Worm (Caenorhabditis elegans) whole organism, L1 larva: ENCODE measurements around the gene C03G5.14.

Source experiments
- C16A3.4 ChIP-seq: fragments of 150-350 bp; optimal IDR thresholded peaks from 2 replicates; lab custom pipeline; 2014; ENCODE audit warnings: missing biosample characterization, missing genetic modification characterization
- Y116A8C.19 ChIP-seq: sonication (generic microtip); optimal IDR thresholded peaks from 2 replicates; lab custom pipeline; 2016; ENCODE audit warnings: missing compliant biosample characterization, missing genetic modification characterization, borderline replicate concordance
- ama-1 ChIP-seq: fragments of 150-350 bp; optimal IDR thresholded peaks from 2 replicates; lab custom pipeline; 2014
- blmp-1 ChIP-seq: fragments of 150-350 bp; optimal IDR thresholded peaks from 2 replicates; lab custom pipeline; 2014; ENCODE audit warnings: missing biosample characterization, missing genetic modification characterization
- ceh-82 ChIP-seq, 3 experiments: fragments of 150-350 bp in 1 of 3; sonication (generic microtip) in 2 of 3; optimal IDR thresholded peaks; 2 replicates each; lab custom pipeline; 2014 to 2017; ENCODE audit warnings: missing biosample characterization in 3 of 3, missing genetic modification characterization in 3 of 3
- ces-1 ChIP-seq: fragments of 150-350 bp; optimal IDR thresholded peaks from 2 replicates; lab custom pipeline; 2014; ENCODE audit warnings: missing biosample characterization, missing genetic modification reagents, missing genetic modification characterization
- dsc-1 ChIP-seq: sonication (generic microtip); optimal IDR thresholded peaks from 2 replicates; lab custom pipeline; 2016; ENCODE audit warnings: mild to moderate bottlenecking, missing genetic modification characterization, missing compliant biosample characterization
- efl-1 ChIP-seq, 4 experiments: fragments of 150-350 bp; optimal IDR thresholded peaks in 3 of 4; peaks in 1 of 4; 1 replicate in 1 of 4; 2 replicates in 3 of 4; lab custom pipeline; 2014; ENCODE audit warnings: missing biosample characterization in 2 of 4, missing genetic modification characterization in 2 of 4, missing genetic modification reagents in 2 of 4
- efl-3 ChIP-seq: fragments of 200-800 bp; sonication (Bioruptor generic); optimal IDR thresholded peaks from 2 replicates; lab custom pipeline; 2018; ENCODE audit warnings: mild to moderate bottlenecking, missing genetic modification characterization, missing compliant biosample characterization
- elt-3 ChIP-seq, 6 experiments: fragments of 150-350 bp in 1 of 6; sonication (generic microtip); optimal IDR thresholded peaks; 2 replicates each; lab custom pipeline; 2017 to 2018; ENCODE audit warnings: missing biosample characterization in 6 of 6, missing genetic modification characterization in 6 of 6, inconsistent platforms in 1 of 6
- ets-5 ChIP-seq: fragments of 200-800 bp; sonication (Bioruptor generic); IDR thresholded peaks from 2 replicates; pipeline ENCODE4 v1.3.6; 2022; ENCODE audit warnings: missing genetic modification characterization, missing compliant biosample characterization
- fkh-10 ChIP-seq: sonication (generic microtip); optimal IDR thresholded peaks from 2 replicates; lab custom pipeline; 2017; ENCODE audit warnings: missing biosample characterization, missing genetic modification reagents, missing genetic modification characterization
- grh-1 ChIP-seq: fragments of 200-800 bp; sonication (Bioruptor generic); IDR thresholded peaks from 2 replicates; pipeline ENCODE4 v1.3.6; 2022; ENCODE audit warnings: missing genetic modification reagents, missing genetic modification characterization, missing compliant biosample characterization
- hlh-17 ChIP-seq: fragments of 200-800 bp; sonication (Bioruptor generic); optimal IDR thresholded peaks from 2 replicates; lab custom pipeline; 2018; ENCODE audit warnings: missing genetic modification characterization, mild to moderate bottlenecking, missing compliant biosample characterization, moderate library complexity, borderline replicate concordance
- hpl-2 ChIP-seq: fragments of 150-350 bp; optimal IDR thresholded peaks from 2 replicates; lab custom pipeline; 2014; ENCODE audit warnings: missing biosample characterization, missing genetic modification reagents, missing genetic modification characterization
- irx-1 ChIP-seq: sonication (generic microtip); optimal IDR thresholded peaks from 2 replicates; lab custom pipeline; 2016; ENCODE audit warnings: missing genetic modification characterization, missing compliant biosample characterization
- jun-1 ChIP-seq: fragments of 150-350 bp; optimal IDR thresholded peaks from 2 replicates; lab custom pipeline; 2014; ENCODE audit warnings: missing biosample characterization, missing genetic modification reagents, missing genetic modification characterization
- lin-14 ChIP-seq: fragments of 200-800 bp; sonication (Bioruptor generic); optimal IDR thresholded peaks from 2 replicates; lab custom pipeline; 2018; ENCODE audit warnings: mild to moderate bottlenecking, missing genetic modification characterization, moderate library complexity, missing compliant biosample characterization
- lin-35 ChIP-seq, 2 experiments: fragments of 150-350 bp; optimal IDR thresholded peaks; 2 replicates each; lab custom pipeline; 2014; ENCODE audit warnings: missing biosample characterization in 2 of 2, missing genetic modification characterization in 2 of 2, missing genetic modification reagents in 2 of 2
- lin-39 ChIP-seq: fragments of 150-350 bp; optimal IDR thresholded peaks from 2 replicates; lab custom pipeline; 2014; ENCODE audit warnings: missing biosample characterization, missing genetic modification reagents, missing genetic modification characterization
- nhr-19 ChIP-seq: fragments of 200-800 bp; sonication (Bioruptor generic); conservative IDR thresholded peaks from 2 replicates; pipeline ENCODE4 v1.3.6; 2022; ENCODE audit warnings: missing genetic modification characterization, missing compliant biosample characterization
- nhr-237 ChIP-seq: fragments of 150-350 bp; optimal IDR thresholded peaks from 2 replicates; lab custom pipeline; 2014; ENCODE audit warnings: missing biosample characterization, missing genetic modification characterization
- nhr-28 ChIP-seq: fragments of 150-350 bp; optimal IDR thresholded peaks from 2 replicates; lab custom pipeline; 2014; ENCODE audit warnings: missing biosample characterization, missing genetic modification characterization
- nhr-47 ChIP-seq: sonication (generic microtip); optimal IDR thresholded peaks from 2 replicates; lab custom pipeline; 2016; ENCODE audit warnings: mild to moderate bottlenecking, missing genetic modification characterization, moderate library complexity, missing compliant biosample characterization
- nhr-71 ChIP-seq: sonication (generic microtip); optimal IDR thresholded peaks from 2 replicates; lab custom pipeline; 2016; ENCODE audit warnings: mild to moderate bottlenecking, missing genetic modification characterization, moderate library complexity, missing compliant biosample characterization
- nhr-85 ChIP-seq: sonication (generic microtip); peaks from one replicate; lab custom pipeline; 2016; ENCODE audit warnings: missing genetic modification characterization, inconsistent platforms, missing compliant biosample characterization
- nhr-90 ChIP-seq: sonication (generic microtip); optimal IDR thresholded peaks from 2 replicates; lab custom pipeline; 2016; ENCODE audit warnings: mild to moderate bottlenecking, missing genetic modification characterization, missing compliant biosample characterization; ENCODE audit not compliant: poor library complexity
- pax-3 ChIP-seq: fragments of 200-800 bp; sonication (Bioruptor generic); optimal IDR thresholded peaks from 2 replicates; lab custom pipeline; 2018; ENCODE audit warnings: mild to moderate bottlenecking, missing genetic modification characterization, moderate library complexity, missing compliant biosample characterization
- pqm-1 ChIP-seq: sonication (generic microtip); optimal IDR thresholded peaks from 3 replicates; lab custom pipeline; 2017; ENCODE audit warnings: missing biosample characterization, missing genetic modification characterization
- rnt-1 ChIP-seq: sonication (generic microtip); optimal IDR thresholded peaks from 2 replicates; lab custom pipeline; 2016; ENCODE audit warnings: mild to moderate bottlenecking, missing genetic modification characterization, moderate library complexity, missing compliant biosample characterization
- snpc-4 ChIP-seq: fragments of 150-350 bp; optimal IDR thresholded peaks from 2 replicates; lab custom pipeline; 2014; ENCODE audit warnings: missing biosample characterization, missing genetic modification characterization
- snu-23 ChIP-seq: sonication (generic microtip); optimal IDR thresholded peaks from 2 replicates; lab custom pipeline; 2016; ENCODE audit warnings: missing genetic modification characterization, missing compliant biosample characterization
- sox-4 ChIP-seq: sonication (generic microtip); optimal IDR thresholded peaks from 2 replicates; lab custom pipeline; 2016; ENCODE audit warnings: missing genetic modification characterization, missing compliant biosample characterization
- sup-37 ChIP-seq: fragments of 200-800 bp; sonication (Bioruptor generic); optimal IDR thresholded peaks from 2 replicates; lab custom pipeline; 2018; ENCODE audit warnings: mild to moderate bottlenecking, missing genetic modification characterization, missing compliant biosample characterization
- swsn-7 ChIP-seq: sonication (generic microtip); optimal IDR thresholded peaks from 2 replicates; lab custom pipeline; 2016; ENCODE audit warnings: missing genetic modification characterization, missing compliant biosample characterization
- tbx-2 ChIP-seq: sonication (generic microtip); optimal IDR thresholded peaks from 2 replicates; lab custom pipeline; 2016; ENCODE audit warnings: missing genetic modification characterization, missing compliant biosample characterization
- unc-130 ChIP-seq: fragments of 150-350 bp; optimal IDR thresholded peaks from 2 replicates; lab custom pipeline; 2017; ENCODE audit warnings: missing biosample characterization, missing genetic modification characterization, inconsistent platforms
- unc-86 ChIP-seq: sonication (generic microtip); optimal IDR thresholded peaks from 2 replicates; lab custom pipeline; 2016; ENCODE audit warnings: missing genetic modification characterization, missing compliant biosample characterization
- unc-98 ChIP-seq: fragments of 200-800 bp; sonication (Bioruptor generic); IDR thresholded peaks from 2 replicates; pipeline ENCODE4 v1.3.6; 2022; ENCODE audit warnings: missing genetic modification characterization, missing compliant biosample characterization
- vab-15 ChIP-seq: sonication (generic microtip); optimal IDR thresholded peaks from 2 replicates; lab custom pipeline; 2017; ENCODE audit warnings: missing genotype, mild to moderate bottlenecking, missing genetic modification characterization, missing compliant biosample characterization
- xbp-1 ChIP-seq: sonication (generic microtip); optimal IDR thresholded peaks from 2 replicates; lab custom pipeline; 2016; ENCODE audit warnings: missing genetic modification characterization, missing compliant biosample characterization
- zip-4 ChIP-seq: fragments of 200-800 bp; sonication (Bioruptor generic); optimal IDR thresholded peaks from 2 replicates; lab custom pipeline; 2018; ENCODE audit warnings: mild to moderate bottlenecking, missing genetic modification characterization, moderate library complexity, missing compliant biosample characterization
- ztf-11 ChIP-seq, 2 experiments: sonication (generic microtip); optimal IDR thresholded peaks; 2 replicates each; lab custom pipeline; 2016 to 2017; ENCODE audit warnings: missing genetic modification characterization in 2 of 2, missing biosample characterization in 1 of 2, missing compliant biosample characterization in 1 of 2

The C03G5.14 gene

DNA sequence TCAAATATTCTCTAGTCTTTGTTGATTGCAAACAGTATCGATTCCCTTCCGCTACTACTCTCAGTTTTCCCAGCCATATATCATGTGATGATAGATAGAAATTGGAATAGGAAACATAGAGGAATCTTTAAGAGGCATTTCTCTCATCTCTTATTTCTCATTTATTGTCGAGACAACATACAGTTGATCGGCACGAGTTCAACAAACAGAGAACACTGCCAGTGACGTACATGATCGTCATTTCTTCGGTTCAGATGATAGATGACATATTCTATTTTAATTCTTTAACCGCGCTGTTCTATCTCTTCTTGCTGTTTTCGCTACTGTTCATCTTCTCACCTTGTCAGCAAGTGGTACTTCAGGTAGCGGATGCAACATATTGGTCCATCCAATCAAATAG, 46.6 kb upstream of the C03G5.14 start (continued):
- TF ChIP-seq ets-5 (GFP tag; lab: Robert Waterston, UW) (no peak), nhr-237 (tag; lab: Kevin White, UChicago) (peak; percentile 44), unc-98 (GFP tag; lab: Robert Waterston, UW) (no peak), jun-1 (no peak), xbp-1 (tag; lab: Kevin White, UChicago) (peak; percentile 13), hpl-2 (GFP tag; lab: Kevin White, UChicago) (peak; percentile 1), snpc-4 (tag; lab: Kevin White, UChicago) (no peak), ztf-11 (tag; optimal IDR thresholded peaks at IDR 0.05; lab: Kevin White, UChicago) (no peak)

ce11 chrX:8475759-8476228, 45.9 kb upstream of the C03G5.14 start, which contains the start of gene nhr-14:
Gene nhr-14, minus strand, starts transcription at chrX:8476178.
- TF ChIP-seq elt-3 (tag; optimal IDR thresholded peaks at IDR 0.05; lab: Kevin White, UChicago) = no peak
- TF ChIP-seq blmp-1 = peak; percentile 54

DNA sequence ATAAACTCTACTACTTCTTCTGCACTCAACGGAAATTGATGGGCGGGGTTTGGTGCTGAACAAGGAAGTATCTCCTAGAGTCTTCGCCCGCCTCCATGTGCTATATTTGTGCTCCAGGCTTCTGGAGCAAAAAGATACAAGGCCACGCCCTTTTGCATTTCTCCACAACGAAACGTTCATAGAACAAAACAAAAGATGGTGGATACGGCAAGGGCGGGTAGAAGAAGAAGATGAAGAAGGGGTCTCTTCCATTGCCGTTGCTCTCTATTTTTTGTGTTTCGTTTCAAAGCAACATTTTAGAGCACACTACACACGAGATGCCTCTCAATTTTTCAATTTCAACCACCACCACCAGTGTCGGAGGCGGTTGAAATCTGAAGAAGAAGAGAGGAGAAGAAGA, 45.4 kb upstream of the C03G5.14 start:
- peak; percentile 60 for TF ChIP-seq nhr-71 (tag; lab: Kevin White, UChicago)
- TF ChIP-seq unc-86 (tag; lab: Kevin White, UChicago) = peak; percentile 20
- peak; percentile 26 for TF ChIP-seq swsn-7 (tag; lab: Kevin White, UChicago)
- TF ChIP-seq jun-1 = no peak
- peak; percentile 3 for TF ChIP-seq snu-23 (GFP tag; lab: Kevin White, UChicago)
- no peak for TF ChIP-seq hpl-2 (GFP tag; lab: Kevin White, UChicago)
- peak in 1 of 3 experiments; percentile 4 for TF ChIP-seq ceh-82 (tag; optimal IDR thresholded peaks at IDR 0.05; lab: Kevin White, UChicago)
- TF ChIP-seq fkh-10 = peak; percentile 88
- peak; percentile 8 for TF ChIP-seq rnt-1 (tag; lab: Kevin White, UChicago)
- TF ChIP-seq unc-130 (tag; lab: Kevin White, UChicago) = no peak
- TF ChIP-seq efl-3 = no peak
- TF ChIP-seq nhr-19 = 0 out of 2 replicates have a peak, but pooled peaks have one; percentile 6
- no peak for TF ChIP-seq snpc-4 (tag; lab: Kevin White, UChicago)
- TF ChIP-seq lin-14 (GFP tag; lab: Kevin White, UChicago) = peak; percentile 83
- TF ChIP-seq nhr-85 = peak; percentile 52
- TF ChIP-seq dsc-1 = peak; percentile 5
- no peak for TF ChIP-seq hlh-17 (GFP tag; lab: Kevin White, UChicago)
- TF ChIP-seq nhr-90 (tag; lab: Kevin White, UChicago) = no peak
- peak; percentile 57 for TF ChIP-seq tbx-2 (tag; lab: Kevin White, UChicago)
- peak; percentile 17 for TF ChIP-seq nhr-47
- TF ChIP-seq C16A3.4 (tag; lab: Kevin White, UChicago) = no peak
- TF ChIP-seq, all 84 proteins: peak for 13

- peak; percentile 33 to 41 for TF ChIP-seq efl-1 (optimal IDR thresholded peaks at IDR 0.05; lab: Kevin White, UChicago)
- peak in 1 of 2 experiments; percentile 58 for TF ChIP-seq efl-1 (GFP tag; optimal IDR thresholded peaks at IDR 0.05 in 1 of 2; lab: Kevin White, UChicago)
- no peak for TF ChIP-seq sox-4 (tag; lab: Kevin White, UChicago)
- peak; percentile 100 for TF ChIP-seq nhr-85
- peak; percentile 43 for TF ChIP-seq snpc-4 (tag; lab: Kevin White, UChicago)
- no peak for TF ChIP-seq ama-1
- TF ChIP-seq lin-14 (GFP tag; lab: Kevin White, UChicago) = peak; percentile 96
- no peak for TF ChIP-seq sup-37 (GFP tag; lab: Kevin White, UChicago)
- TF ChIP-seq Y116A8C.19 (tag; lab: Kevin White, UChicago) = no peak
- TF ChIP-seq efl-3 = no peak
- no peak for TF ChIP-seq ets-5 (GFP tag; lab: Robert Waterston, UW)
- no peak for TF ChIP-seq pqm-1 (tag; lab: Kevin White, UChicago)
- peak; percentile 98 for TF ChIP-seq grh-1 (GFP tag; lab: Robert Waterston, UW)
- TF ChIP-seq lin-35 (GFP tag; optimal IDR thresholded peaks at IDR 0.05; lab: Kevin White, UChicago) = peak in 1 of 2 experiments; percentile 79
- TF ChIP-seq zip-4 = no peak
- TF ChIP-seq lin-39 (tag; lab: Kevin White, UChicago) = no peak
- no peak for TF ChIP-seq nhr-28 (tag; lab: Kevin White, UChicago)
- no peak for TF ChIP-seq hpl-2 (GFP tag; lab: Kevin White, UChicago)
- peak in 2 of 3 experiments; percentile 53 to 67 for TF ChIP-seq ceh-82 (tag; optimal IDR thresholded peaks at IDR 0.05; lab: Kevin White, UChicago)
- TF ChIP-seq jun-1 = peak; percentile 62
- TF ChIP-seq pax-3 (tag; lab: Kevin White, UChicago) = no peak
- TF ChIP-seq irx-1 (tag; lab: Kevin White, UChicago) = peak; percentile 68
- peak; percentile 67 for TF ChIP-seq swsn-7 (tag; lab: Kevin White, UChicago)
- no peak for TF ChIP-seq vab-15 (tag; lab: Kevin White, UChicago)
- TF ChIP-seq ces-1 = no peak
Observed at ce11 chrX:8477048-8477806, 44.5 kb upstream of the C03G5.14 start.
